Fruit fly (Drosophila melanogaster) whole organism, prepupa: ENCODE measurements around the gene CG6126.

Experiments used
- CG10631 ChIP-seq: fragments of 200-800 bp; sonication (Bioruptor generic); optimal IDR thresholded peaks from 2 replicates; lab custom pipeline; 2016; ENCODE audit warnings: missing biosample characterization, missing genetic modification characterization
- CG10669 ChIP-seq: fragments of 200-800 bp; sonication (Bioruptor generic); optimal IDR thresholded peaks from 3 replicates; lab custom pipeline; 2018; ENCODE audit warnings: missing biosample characterization, mild to moderate bottlenecking, missing genetic modification characterization, moderate library complexity
- CG11762 ChIP-seq: fragments of 200-800 bp; sonication (Bioruptor generic); optimal IDR thresholded peaks from 3 replicates; lab custom pipeline; 2016; ENCODE audit warnings: missing biosample characterization, missing genetic modification characterization; ENCODE audit not compliant: insufficient read depth
- CG11902 ChIP-seq: fragments of 200-800 bp; sonication (Bioruptor generic); optimal IDR thresholded peaks from 3 replicates; lab custom pipeline; 2016; ENCODE audit warnings: missing biosample characterization, missing genetic modification characterization
- CG1621 ChIP-seq: fragments of 200-800 bp; sonication (Bioruptor generic); optimal IDR thresholded peaks from 3 replicates; lab custom pipeline; 2018; ENCODE audit warnings: missing biosample characterization, mild to moderate bottlenecking, missing genetic modification characterization
- CG32006 ChIP-seq: fragments of 200-800 bp; sonication (Bioruptor generic); optimal IDR thresholded peaks from 3 replicates; lab custom pipeline; 2017; ENCODE audit warnings: missing biosample characterization, mild to moderate bottlenecking, missing genetic modification characterization
- CG3919 ChIP-seq: fragments of 200-800 bp; sonication (Bioruptor generic); optimal IDR thresholded peaks from 3 replicates; lab custom pipeline; 2016; ENCODE audit warnings: missing biosample characterization, missing genetic modification characterization
- CG6163 ChIP-seq: fragments of 200-800 bp; sonication (Bioruptor generic); IDR thresholded peaks from 3 replicates; pipeline ENCODE4 v1.3.6; 2022; ENCODE audit warnings: missing biosample characterization, missing genetic modification characterization
- CG6792 ChIP-seq: fragments of 200-800 bp; sonication (Bioruptor generic); optimal IDR thresholded peaks from 3 replicates; lab custom pipeline; 2016; ENCODE audit warnings: missing biosample characterization, missing genetic modification characterization
- CG6854 ChIP-seq: fragments of 200-800 bp; sonication (Bioruptor generic); optimal IDR thresholded peaks from 2 replicates; lab custom pipeline; 2017; ENCODE audit warnings: missing biosample characterization, mild to moderate bottlenecking, missing genetic modification characterization
- CG7368 ChIP-seq: fragments of 200-800 bp; sonication (Bioruptor generic); optimal IDR thresholded peaks from 3 replicates; lab custom pipeline; 2016; ENCODE audit warnings: missing biosample characterization, missing genetic modification characterization
- CG8319 ChIP-seq: fragments of 200-800 bp; sonication (Bioruptor generic); optimal IDR thresholded peaks from 3 replicates; lab custom pipeline; 2016; ENCODE audit warnings: missing biosample characterization, missing genetic modification characterization
- CG9139 ChIP-seq: fragments of 200-800 bp; sonication (Bioruptor generic); optimal IDR thresholded peaks from 3 replicates; lab custom pipeline; 2017; ENCODE audit warnings: missing biosample characterization, mild to moderate bottlenecking, missing genetic modification characterization
- Eip75B ChIP-seq: fragments of 200-800 bp; sonication (Bioruptor generic); optimal IDR thresholded peaks from 3 replicates; lab custom pipeline; 2016; ENCODE audit warnings: missing biosample characterization, missing genetic modification characterization
- Eip78C ChIP-seq: fragments of 200-800 bp; sonication (Bioruptor generic); peaks from one replicate; lab custom pipeline; 2016; ENCODE audit warnings: missing biosample characterization, missing genetic modification characterization
- Eip93F ChIP-seq: fragments of 200-800 bp; sonication (Bioruptor generic); optimal IDR thresholded peaks from 2 replicates; lab custom pipeline; 2016; ENCODE audit warnings: missing biosample characterization, mild to moderate bottlenecking, missing genetic modification characterization
- Ets96B ChIP-seq: fragments of 200-800 bp; optimal IDR thresholded peaks from 2 replicates; lab custom pipeline; 2019; ENCODE audit warnings: missing biosample characterization, mild to moderate bottlenecking, missing genetic modification characterization, moderate library complexity
- Gug ChIP-seq: fragments of 200-800 bp; sonication (Bioruptor generic); IDR thresholded peaks from 2 replicates; pipeline ENCODE4 v1.3.6; 2022; ENCODE audit warnings: missing biosample characterization, missing genetic modification characterization
- Hr39 ChIP-seq: fragments of 200-800 bp; sonication (Bioruptor generic); optimal IDR thresholded peaks from 2 replicates; lab custom pipeline; 2016; ENCODE audit warnings: missing biosample characterization, missing genetic modification characterization
- Sox14 ChIP-seq: fragments of 200-800 bp; sonication (Bioruptor generic); optimal IDR thresholded peaks from 3 replicates; lab custom pipeline; 2016; ENCODE audit warnings: missing biosample characterization, missing genetic modification characterization
- Sox15 ChIP-seq: fragments of 200-800 bp; sonication (Bioruptor generic); optimal IDR thresholded peaks from 3 replicates; lab custom pipeline; 2016; ENCODE audit warnings: missing biosample characterization, missing genetic modification characterization
- acj6 ChIP-seq: fragments of 200-800 bp; sonication (Bioruptor generic); optimal IDR thresholded peaks from 3 replicates; lab custom pipeline; 2016; ENCODE audit warnings: missing biosample characterization, missing genetic modification characterization
- dac ChIP-seq: fragments of 200-800 bp; sonication (Bioruptor generic); optimal IDR thresholded peaks from 2 replicates; lab custom pipeline; 2017; ENCODE audit warnings: missing biosample characterization, mild to moderate bottlenecking, missing genetic modification characterization
- eg ChIP-seq: fragments of 200-800 bp; sonication (Bioruptor generic); IDR thresholded peaks from 3 replicates; pipeline ENCODE4 v1.3.6; 2022; ENCODE audit warnings: missing biosample characterization, missing genetic modification characterization
- esn ChIP-seq: fragments of 200-800 bp; sonication (Bioruptor generic); optimal IDR thresholded peaks from 2 replicates; lab custom pipeline; 2016; ENCODE audit warnings: missing biosample characterization, mild to moderate bottlenecking, missing genetic modification characterization, moderate library complexity
- fd59A ChIP-seq: fragments of 200-800 bp; sonication (Bioruptor generic); optimal IDR thresholded peaks from 2 replicates; lab custom pipeline; 2017; ENCODE audit warnings: missing biosample characterization, mild to moderate bottlenecking, missing genetic modification characterization, missing genetic modification reagents
- fd85E ChIP-seq: fragments of 200-800 bp; sonication (Bioruptor generic); optimal IDR thresholded peaks from 3 replicates; lab custom pipeline; 2016; ENCODE audit warnings: missing biosample characterization, missing genetic modification characterization
- fkh ChIP-seq: fragments of 200-800 bp; sonication (Bioruptor generic); optimal IDR thresholded peaks from 3 replicates; lab custom pipeline; 2017; ENCODE audit warnings: missing biosample characterization, mild to moderate bottlenecking, missing genetic modification characterization, moderate library complexity
- lz ChIP-seq: fragments of 200-800 bp; sonication (Bioruptor generic); optimal IDR thresholded peaks from 3 replicates; lab custom pipeline; 2016; ENCODE audit warnings: missing biosample characterization, missing genetic modification characterization
- net ChIP-seq: fragments of 200-800 bp; sonication (Bioruptor generic); optimal IDR thresholded peaks from 3 replicates; lab custom pipeline; 2016; ENCODE audit warnings: missing biosample characterization, missing genetic modification characterization
- pdm3 ChIP-seq: fragments of 200-800 bp; sonication (Bioruptor generic); optimal IDR thresholded peaks from 3 replicates; lab custom pipeline; 2016; ENCODE audit warnings: missing biosample characterization, missing genetic modification characterization
- salr ChIP-seq, 2 experiments: fragments of 200-800 bp; sonication (Bioruptor generic); optimal IDR thresholded peaks; 3 replicates each; lab custom pipeline; 2016 to 2018; ENCODE audit warnings: missing biosample characterization in 2 of 2, missing genetic modification characterization in 2 of 2, mild to moderate bottlenecking in 1 of 2
- spab ChIP-seq: fragments of 200-800 bp; sonication (Bioruptor generic); optimal IDR thresholded peaks from 2 replicates; lab custom pipeline; 2017; ENCODE audit warnings: missing biosample characterization, mild to moderate bottlenecking, missing genetic modification characterization, missing genetic modification reagents
- svp ChIP-seq: fragments of 200-800 bp; sonication (Bioruptor generic); peaks from one replicate; lab custom pipeline; 2016; ENCODE audit warnings: missing biosample characterization, missing genetic modification characterization
- topi ChIP-seq: fragments of 200-800 bp; sonication (Bioruptor generic); optimal IDR thresholded peaks from 3 replicates; lab custom pipeline; 2016; ENCODE audit warnings: missing biosample characterization, missing genetic modification characterization
- vri ChIP-seq: fragments of 200-800 bp; sonication (Bioruptor generic); optimal IDR thresholded peaks from 3 replicates; lab custom pipeline; 2016; ENCODE audit warnings: missing biosample characterization, mild to moderate bottlenecking, missing genetic modification characterization

The CG6126 gene

dm6 chr3R:16205155-16205778, 2.4 kb upstream of the CG6126 start, which contains the start of gene mtSSB (continued):
- TF ChIP-seq Ets96B (peak; percentile 31), CG6854 (no peak), Gug (GFP tag; lab: Robert Waterston, UW) (no peak), lz (peak; percentile 85), CG9139 (no peak), eg (peak; percentile 69), CG7368 (peak; percentile 71), Eip93F (GFP tag; lab: Kevin White, UChicago) (peak; percentile 34), vri (GFP tag; lab: Kevin White, UChicago) (peak; percentile 74)
- TF ChIP-seq, all 60 proteins: peak for 43

dm6 chr3R:16202335-16203024, 403 bp downstream of the CG6126 start:
- TF ChIP-seq Eip78C (GFP tag; lab: Kevin White, UChicago) (peak; percentile 50), CG10669 (GFP tag; lab: Kevin White, UChicago) (no peak), fd85E (GFP tag; lab: Kevin White, UChicago) (no peak), CG11762 (GFP tag; lab: Kevin White, UChicago) (no peak), CG1621 (tag; lab: Kevin White, UChicago) (no peak), CG8319 (GFP tag; lab: Kevin White, UChicago) (no peak), acj6 (GFP tag; lab: Kevin White, UChicago) (no peak), CG6163 (0 out of 3 replicates have a peak, but pooled peaks have one; percentile 20), fd59A (GFP tag; lab: Kevin White, UChicago) (no peak), vri (GFP tag; lab: Kevin White, UChicago) (peak; percentile 17), dac (GFP tag; lab: Kevin White, UChicago) (no peak), CG3919 (GFP tag; lab: Kevin White, UChicago) (no peak), CG6792 (no peak), net (GFP tag; lab: Kevin White, UChicago) (no peak), fkh (GFP tag; lab: Kevin White, UChicago) (no peak), CG11902 (no peak), spab (no peak), Hr39 (GFP tag; lab: Kevin White, UChicago) (no peak), CG32006 (GFP tag; lab: Kevin White, UChicago) (no peak), eg (no peak), Eip75B (no peak), svp (peak; percentile 92), Sox14 (GFP tag; lab: Kevin White, UChicago) (no peak), CG9139 (no peak), lz (no peak), pdm3 (no peak), salr (GFP tag; optimal IDR thresholded peaks at IDR 0.05; lab: Kevin White, UChicago) (no peak), Sox15 (no peak)

- no peak for TF ChIP-seq esn
- TF ChIP-seq topi (GFP tag; lab: Kevin White, UChicago) = no peak
- no peak for TF ChIP-seq CG8319 (GFP tag; lab: Kevin White, UChicago)
- no peak for TF ChIP-seq CG10631 (GFP tag; lab: Kevin White, UChicago)
These were observed 2.3 kb downstream of the CG6126 start for dm6 chr3R:16200497-16201019.

dm6 chr3R:16190782-16191181, 12.1 kb downstream of the CG6126 start:
- no peak for TF ChIP-seq spab
- TF ChIP-seq CG3919 (GFP tag; lab: Kevin White, UChicago) = no peak
- TF ChIP-seq Ets96B = no peak
- TF ChIP-seq CG8319 (GFP tag; lab: Kevin White, UChicago) = no peak
- TF ChIP-seq Sox14 (GFP tag; lab: Kevin White, UChicago) = no peak
- TF ChIP-seq net (GFP tag; lab: Kevin White, UChicago) = no peak
- no peak for TF ChIP-seq CG6163
- no peak for TF ChIP-seq Gug (GFP tag; lab: Robert Waterston, UW)
